Worm (Caenorhabditis elegans) whole organism, L4/young adult: Measurements from ENCODE around the gene T24C12.4.

Source experiments
- dao-5 ChIP-seq: sonication (generic microtip); optimal IDR thresholded peaks from 2 replicates; lab custom pipeline; 2016; ENCODE audit warnings: missing genotype, missing genetic modification characterization, moderate library complexity, missing compliant biosample characterization
- him-1 ChIP-seq: sonication (generic microtip); optimal IDR thresholded peaks from 2 replicates; lab custom pipeline; 2016; ENCODE audit warnings: missing genotype, missing genetic modification reagents, missing genetic modification characterization, missing compliant biosample characterization

- TF ChIP-seq dao-5 (no peak), him-1 (tag; lab: Kevin White, UChicago) (no peak)
Measured at ce11 chrX:2212141-2212540, 7.3 kb upstream of the T24C12.4 start.
